Fruit fly (Drosophila melanogaster) Kc167 (cell line): Measurements from ENCODE around the gene Faa.

ENCODE experiments used
- Myc ChIP-seq: fragments of >200 bp; optimal IDR thresholded peaks from 2 replicates; lab custom pipeline; 2017; ENCODE audit warnings: missing external identifiers
- Sin3A ChIP-seq: fragments of >200 bp; optimal IDR thresholded peaks from 2 replicates; lab custom pipeline; 2018; ENCODE audit warnings: missing external identifiers
- h ChIP-seq: fragments of >200 bp; optimal IDR thresholded peaks from 3 replicates; lab custom pipeline; 2018; ENCODE audit warnings: missing external identifiers
- psq ChIP-seq: fragments of >200 bp; optimal IDR thresholded peaks from 2 replicates; lab custom pipeline; 2017; ENCODE audit warnings: missing external identifiers

dm6 chr3L:4099194-4099593 lies 25.4 kb upstream of the Faa start:
- no peak for TF ChIP-seq h (lab: Kevin White, UChicago)
- no peak for TF ChIP-seq psq
- no peak for TF ChIP-seq Sin3A (lab: Kevin White, UChicago)
- TF ChIP-seq Myc (lab: Kevin White, UChicago) = no peak
